Worm (Caenorhabditis elegans) whole organism, young adult: ENCODE measurements around the gene C13F10.6.

Experiments
- F57A8.1 ChIP-seq: fragments of 200-800 bp; sonication (Bioruptor generic); optimal IDR thresholded peaks from 2 replicates; lab custom pipeline; 2018; ENCODE audit warnings: mild to moderate bottlenecking, missing genetic modification characterization, moderate library complexity, missing compliant biosample characterization
- T26A5.8 ChIP-seq: sonication (generic microtip); optimal IDR thresholded peaks from 2 replicates; lab custom pipeline; 2016; ENCODE audit warnings: missing genetic modification characterization, missing compliant biosample characterization
- ama-1 ChIP-seq, 3 experiments: fragments of 150-350 bp in 1 of 3; sonication (generic microtip) in 2 of 3; optimal IDR thresholded peaks; 2 replicates each; lab custom pipeline; 2014 to 2018; ENCODE audit warnings: missing biosample characterization in 2 of 3, missing genetic modification characterization in 2 of 3, missing genetic modification reagents in 2 of 3
- aptf-2 ChIP-seq: fragments of 200-800 bp; sonication (Bioruptor generic); conservative IDR thresholded peaks from 2 replicates; pipeline ENCODE4 v1.3.6; 2022; ENCODE audit warnings: missing genetic modification reagents, missing genetic modification characterization, missing compliant biosample characterization
- atf-7 ChIP-seq: sonication (generic microtip); optimal IDR thresholded peaks from 2 replicates; lab custom pipeline; 2017; ENCODE audit warnings: mild to moderate bottlenecking, missing genetic modification characterization, missing compliant biosample characterization
- attf-3 ChIP-seq: fragments of 200-800 bp; sonication (Bioruptor generic); conservative IDR thresholded peaks from 2 replicates; pipeline ENCODE4 v1.3.6; 2022; ENCODE audit warnings: missing genetic modification reagents, missing genetic modification characterization, missing compliant biosample characterization
- attf-6 ChIP-seq: fragments of 200-800 bp; sonication (Bioruptor generic); IDR thresholded peaks from 2 replicates; pipeline ENCODE4 v1.3.6; 2022; ENCODE audit warnings: missing genetic modification reagents, missing genetic modification characterization, missing compliant biosample characterization
- gei-17 ChIP-seq: fragments of 200-800 bp; sonication (Bioruptor generic); optimal IDR thresholded peaks from 2 replicates; lab custom pipeline; 2018; ENCODE audit warnings: mild to moderate bottlenecking, missing genetic modification characterization, missing compliant biosample characterization
- nhr-27 ChIP-seq: fragments of 200-800 bp; sonication (Bioruptor generic); optimal IDR thresholded peaks from 2 replicates; lab custom pipeline; 2018; ENCODE audit warnings: mild to moderate bottlenecking, missing genetic modification characterization, moderate library complexity, missing compliant biosample characterization
- nhr-80 ChIP-seq: sonication (generic microtip); optimal IDR thresholded peaks from 2 replicates; lab custom pipeline; 2016; ENCODE audit warnings: missing genetic modification characterization, missing compliant biosample characterization
- nhr-90 ChIP-seq: sonication (generic microtip); optimal IDR thresholded peaks from 2 replicates; lab custom pipeline; 2016; ENCODE audit warnings: missing genotype, mild to moderate bottlenecking, missing genetic modification characterization, missing compliant biosample characterization
- snpc-4 ChIP-seq, 5 experiments: fragments of 150-350 bp in 1 of 5; sonication (generic microtip) in 4 of 5; optimal IDR thresholded peaks; 2 replicates each; lab custom pipeline; 2014 to 2018; ENCODE audit warnings: missing genetic modification characterization in 5 of 5, missing biosample characterization in 3 of 5, antibody characterized with exemption in 2 of 5, mild to moderate bottlenecking in 2 of 5, missing compliant biosample characterization in 2 of 5, missing genotype in 2 of 5, moderate library complexity in 2 of 5, missing genetic modification reagents in 1 of 5
- somi-1 ChIP-seq: fragments of 200-800 bp; sonication (Bioruptor generic); optimal IDR thresholded peaks from 2 replicates; lab custom pipeline; 2018; ENCODE audit warnings: mild to moderate bottlenecking, missing genetic modification characterization, missing compliant biosample characterization

DNA sequence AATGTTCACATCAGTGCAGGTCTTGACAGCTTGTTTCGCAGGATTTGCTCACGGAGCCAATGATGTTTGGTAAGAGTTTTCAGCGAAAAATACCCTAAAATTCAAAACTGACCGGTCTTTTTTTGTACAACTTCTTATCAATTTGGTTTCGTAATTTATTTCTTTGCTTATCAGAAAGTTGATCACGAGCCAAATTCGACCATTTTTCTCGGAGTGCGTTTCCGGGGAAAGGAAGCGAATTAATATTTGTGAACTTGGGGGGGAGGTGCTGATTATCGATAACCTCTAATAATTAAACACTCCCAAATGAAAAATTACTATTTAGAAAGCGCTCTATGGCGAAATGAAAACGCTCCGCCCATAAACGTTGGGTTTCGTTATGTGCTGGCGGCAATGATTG is 34.2 kb downstream of the C13F10.6 start:
- no peak for TF ChIP-seq T26A5.8 (tag; lab: Kevin White, UChicago)
- TF ChIP-seq gei-17 (GFP tag; lab: Kevin White, UChicago) = no peak
- TF ChIP-seq snpc-4 (GFP tag; optimal IDR thresholded peaks at IDR 0.05; lab: Kevin White, UChicago) = no peak
- no peak for TF ChIP-seq snpc-4 (tag; optimal IDR thresholded peaks at IDR 0.05; lab: Kevin White, UChicago)
- peak; percentile 68 for TF ChIP-seq nhr-80 (tag; lab: Kevin White, UChicago)
- TF ChIP-seq aptf-2 (GFP tag; lab: Robert Waterston, UW) = no peak
- no peak for TF ChIP-seq ama-1 (optimal IDR thresholded peaks at IDR 0.05; lab: Kevin White, UChicago)
- no peak for TF ChIP-seq ama-1 (GFP tag; optimal IDR thresholded peaks at IDR 0.05; lab: Kevin White, UChicago)
- TF ChIP-seq nhr-90 (tag; lab: Kevin White, UChicago) = no peak
- TF ChIP-seq attf-3 (GFP tag; lab: Robert Waterston, UW) = no peak
- no peak for TF ChIP-seq attf-6
- TF ChIP-seq atf-7 (tag; lab: Kevin White, UChicago) = no peak
- TF ChIP-seq somi-1 = no peak
- no peak for TF ChIP-seq nhr-27 (tag; lab: Kevin White, UChicago)
- TF ChIP-seq F57A8.1 (GFP tag; lab: Kevin White, UChicago) = no peak
